Worm (Caenorhabditis elegans) whole organism, young adult: ENCODE measurements around the gene nhr-183.

Experiments
- B0035.1 ChIP-seq: sonication (generic microtip); optimal IDR thresholded peaks from 2 replicates; lab custom pipeline; 2016; ENCODE audit warnings: missing genetic modification characterization, mild to moderate bottlenecking, missing compliant biosample characterization, missing genotype, missing genetic modification reagents
- B0261.1 ChIP-seq: sonication (generic microtip); optimal IDR thresholded peaks from 2 replicates; lab custom pipeline; 2016; ENCODE audit warnings: mild to moderate bottlenecking, missing genetic modification characterization, moderate library complexity, missing compliant biosample characterization
- B0336.3 ChIP-seq: fragments of 200-800 bp; sonication (Bioruptor generic); IDR thresholded peaks from 2 replicates; pipeline ENCODE4 v1.3.6; 2022; ENCODE audit warnings: missing genetic modification characterization, missing compliant biosample characterization
- C17E4.6 ChIP-seq: fragments of 200-800 bp; sonication (Bioruptor generic); IDR thresholded peaks from 2 replicates; pipeline ENCODE4 v1.3.6; 2022; ENCODE audit warnings: missing genetic modification reagents, missing genetic modification characterization, missing compliant biosample characterization
- D2030.7 ChIP-seq: fragments of 200-800 bp; sonication (Bioruptor generic); IDR thresholded peaks from 2 replicates; pipeline ENCODE4 v1.3.6; 2022; ENCODE audit warnings: missing genetic modification reagents, missing genetic modification characterization, missing compliant biosample characterization
- F10E7.11 ChIP-seq: sonication (generic microtip); optimal IDR thresholded peaks from 2 replicates; lab custom pipeline; 2017; ENCODE audit warnings: mild to moderate bottlenecking, missing genetic modification characterization, moderate library complexity, missing compliant biosample characterization
- F22D6.2 ChIP-seq: sonication (generic microtip); optimal IDR thresholded peaks from 2 replicates; lab custom pipeline; 2016; ENCODE audit warnings: mild to moderate bottlenecking, missing genetic modification characterization, missing compliant biosample characterization
- F37B4.10 ChIP-seq: fragments of 200-800 bp; sonication (Bioruptor generic); IDR thresholded peaks from 2 replicates; pipeline ENCODE4 v1.3.6; 2022; ENCODE audit warnings: missing genetic modification characterization, missing compliant biosample characterization
- T07F8.4 ChIP-seq: sonication (generic microtip); optimal IDR thresholded peaks from 2 replicates; lab custom pipeline; 2016; ENCODE audit warnings: mild to moderate bottlenecking, missing genetic modification characterization, moderate library complexity, missing compliant biosample characterization
- Y56A3A.18 ChIP-seq: fragments of 200-800 bp; sonication (Bioruptor generic); IDR thresholded peaks from 2 replicates; pipeline ENCODE4 v1.3.6; 2022; ENCODE audit warnings: missing genetic modification reagents, missing genetic modification characterization, missing compliant biosample characterization
- Y67H2A.10 ChIP-seq: fragments of 200-800 bp; sonication (Bioruptor generic); conservative IDR thresholded peaks from 2 replicates; pipeline ENCODE4 v1.3.6; 2022; ENCODE audit warnings: missing genetic modification reagents, missing genetic modification characterization, missing compliant biosample characterization
- Y95B8A.8 ChIP-seq: fragments of 200-800 bp; sonication (Bioruptor generic); IDR thresholded peaks from 2 replicates; pipeline ENCODE4 v1.3.6; 2022; ENCODE audit warnings: missing genetic modification reagents, missing genetic modification characterization, missing compliant biosample characterization
- ZK185.1 ChIP-seq: sonication (generic microtip); optimal IDR thresholded peaks from 2 replicates; lab custom pipeline; 2016; ENCODE audit warnings: mild to moderate bottlenecking, missing genetic modification characterization, missing compliant biosample characterization; ENCODE audit not compliant: poor library complexity, severe bottlenecking
- akir-1 ChIP-seq: fragments of 200-800 bp; sonication (Bioruptor generic); optimal IDR thresholded peaks from 2 replicates; lab custom pipeline; 2018; ENCODE audit warnings: mild to moderate bottlenecking, missing genetic modification characterization, moderate library complexity, missing compliant biosample characterization
- aptf-3 ChIP-seq: fragments of 200-800 bp; sonication (Bioruptor generic); IDR thresholded peaks from 2 replicates; pipeline ENCODE4 v1.3.6; 2022; ENCODE audit warnings: missing genetic modification characterization, missing compliant biosample characterization
- athp-1 ChIP-seq: sonication (generic microtip); optimal IDR thresholded peaks from 2 replicates; lab custom pipeline; 2017; ENCODE audit warnings: mild to moderate bottlenecking, missing genetic modification characterization, missing compliant biosample characterization
- bed-1 ChIP-seq: fragments of 200-800 bp; sonication (Bioruptor generic); IDR thresholded peaks from 2 replicates; pipeline ENCODE4 v1.3.6; 2022; ENCODE audit warnings: missing genetic modification reagents, missing genetic modification characterization, missing compliant biosample characterization
- bed-2 ChIP-seq: fragments of 200-800 bp; sonication (Bioruptor generic); IDR thresholded peaks from 2 replicates; pipeline ENCODE4 v1.3.6; 2022; ENCODE audit warnings: missing genetic modification reagents, missing genetic modification characterization, missing compliant biosample characterization
- cebp-2 ChIP-seq: fragments of 200-800 bp; sonication (Bioruptor generic); IDR thresholded peaks from 2 replicates; pipeline ENCODE4 v1.3.6; 2022; ENCODE audit warnings: missing genetic modification characterization, missing compliant biosample characterization
- ceh-27 ChIP-seq: fragments of 200-800 bp; sonication (Bioruptor generic); optimal IDR thresholded peaks from 2 replicates; lab custom pipeline; 2018; ENCODE audit warnings: mild to moderate bottlenecking, missing genetic modification characterization, moderate library complexity, missing compliant biosample characterization
- dpl-1 ChIP-seq: fragments of 150-350 bp; optimal IDR thresholded peaks from 2 replicates; lab custom pipeline; 2014; ENCODE audit warnings: missing biosample characterization, missing genetic modification reagents, missing genetic modification characterization
- ekl-4 ChIP-seq: fragments of 200-800 bp; sonication (Bioruptor generic); IDR thresholded peaks from 2 replicates; pipeline ENCODE4 v1.3.6; 2022; ENCODE audit warnings: missing genetic modification reagents, missing genetic modification characterization, missing compliant biosample characterization
- ets-4 ChIP-seq: fragments of 200-800 bp; sonication (Bioruptor generic); optimal IDR thresholded peaks from 2 replicates; lab custom pipeline; 2018; ENCODE audit warnings: mild to moderate bottlenecking, missing genetic modification characterization, missing compliant biosample characterization
- fkh-3 ChIP-seq: sonication (generic microtip); optimal IDR thresholded peaks from 2 replicates; lab custom pipeline; 2016; ENCODE audit warnings: mild to moderate bottlenecking, missing genetic modification characterization, missing compliant biosample characterization
- gei-17 ChIP-seq: fragments of 200-800 bp; sonication (Bioruptor generic); optimal IDR thresholded peaks from 2 replicates; lab custom pipeline; 2018; ENCODE audit warnings: mild to moderate bottlenecking, missing genetic modification characterization, missing compliant biosample characterization
- hlh-12 ChIP-seq: sonication (generic microtip); optimal IDR thresholded peaks from 2 replicates; lab custom pipeline; 2016; ENCODE audit warnings: missing genetic modification characterization, missing compliant biosample characterization
- hmg-1.2 ChIP-seq: fragments of 200-800 bp; sonication (Bioruptor generic); IDR thresholded peaks from 2 replicates; pipeline ENCODE4 v1.3.6; 2022; ENCODE audit warnings: missing genetic modification reagents, missing genetic modification characterization, missing compliant biosample characterization
- hsf-1 ChIP-seq: fragments of 200-800 bp; sonication (Bioruptor generic); IDR thresholded peaks from 2 replicates; pipeline ENCODE4 v1.3.6; 2022; ENCODE audit warnings: missing genetic modification reagents, missing genetic modification characterization, missing compliant biosample characterization
- let-526 ChIP-seq: fragments of 200-800 bp; sonication (Bioruptor generic); IDR thresholded peaks from 2 replicates; pipeline ENCODE4 v1.3.6; 2022; ENCODE audit warnings: missing genetic modification reagents, missing genetic modification characterization, missing compliant biosample characterization
- lin-26 ChIP-seq: fragments of 200-800 bp; sonication (Bioruptor generic); IDR thresholded peaks from 2 replicates; pipeline ENCODE4 v1.3.6; 2022; ENCODE audit warnings: missing genetic modification reagents, missing genetic modification characterization, missing compliant biosample characterization
- lsl-1 ChIP-seq: fragments of 200-800 bp; sonication (Bioruptor generic); optimal IDR thresholded peaks from 2 replicates; lab custom pipeline; 2018; ENCODE audit warnings: mild to moderate bottlenecking, missing genetic modification characterization, moderate library complexity, missing compliant biosample characterization
- lsy-27 ChIP-seq: sonication (generic microtip); optimal IDR thresholded peaks from 2 replicates; lab custom pipeline; 2017; ENCODE audit warnings: missing genetic modification characterization, mild to moderate bottlenecking, missing compliant biosample characterization, antibody characterized with exemption, missing genotype, borderline replicate concordance; ENCODE audit not compliant: insufficient read depth
- madf-6 ChIP-seq: fragments of 200-800 bp; sonication (Bioruptor generic); IDR thresholded peaks from 2 replicates; pipeline ENCODE4 v1.3.6; 2022; ENCODE audit warnings: missing genetic modification reagents, missing genetic modification characterization, missing compliant biosample characterization
- madf-8 ChIP-seq: fragments of 200-800 bp; sonication (Bioruptor generic); conservative IDR thresholded peaks from 2 replicates; pipeline ENCODE4 v1.3.6; 2022; ENCODE audit warnings: missing genetic modification reagents, missing genetic modification characterization, missing compliant biosample characterization
- mes-4 ChIP-seq: sonication (generic microtip); optimal IDR thresholded peaks from 2 replicates; lab custom pipeline; 2016; ENCODE audit warnings: missing genotype, missing genetic modification characterization, missing compliant biosample characterization
- mxl-1 ChIP-seq: sonication (generic microtip); optimal IDR thresholded peaks from 2 replicates; lab custom pipeline; 2016; ENCODE audit warnings: missing genetic modification characterization, missing compliant biosample characterization
- nfya-1 ChIP-seq: sonication (generic microtip); optimal IDR thresholded peaks from 2 replicates; lab custom pipeline; 2017; ENCODE audit warnings: antibody characterized with exemption, missing compliant biosample characterization, missing genetic modification characterization, borderline replicate concordance; ENCODE audit not compliant: insufficient read depth
- nfya-2 ChIP-seq: fragments of 200-800 bp; sonication (Bioruptor generic); IDR thresholded peaks from 2 replicates; pipeline ENCODE4 v1.3.6; 2022; ENCODE audit warnings: missing genetic modification reagents, missing genetic modification characterization, missing compliant biosample characterization
- nhr-179 ChIP-seq: sonication (generic microtip); optimal IDR thresholded peaks from 2 replicates; lab custom pipeline; 2016; ENCODE audit warnings: mild to moderate bottlenecking, missing genetic modification characterization, missing compliant biosample characterization
- nhr-80 ChIP-seq: sonication (generic microtip); optimal IDR thresholded peaks from 2 replicates; lab custom pipeline; 2016; ENCODE audit warnings: missing genetic modification characterization, missing compliant biosample characterization
- nhr-90 ChIP-seq: sonication (generic microtip); optimal IDR thresholded peaks from 2 replicates; lab custom pipeline; 2016; ENCODE audit warnings: missing genotype, mild to moderate bottlenecking, missing genetic modification characterization, missing compliant biosample characterization
- pha-4 ChIP-seq: fragments of 150-350 bp; sonication (generic microtip); optimal IDR thresholded peaks from 2 replicates; lab custom pipeline; 2014; ENCODE audit warnings: missing biosample characterization, missing genetic modification reagents, missing genetic modification characterization
- rcor-1 ChIP-seq: fragments of 200-800 bp; sonication (Bioruptor generic); IDR thresholded peaks from 2 replicates; pipeline ENCODE4 v1.3.6; 2022; ENCODE audit warnings: missing genetic modification reagents, missing genetic modification characterization, missing compliant biosample characterization
- rec-8 ChIP-seq, 2 experiments: sonication (generic microtip); optimal IDR thresholded peaks; 2 replicates each; lab custom pipeline; 2016; ENCODE audit warnings: mild to moderate bottlenecking in 2 of 2, missing genetic modification characterization in 2 of 2, missing genetic modification reagents in 2 of 2, missing genotype in 2 of 2, missing biosample characterization in 1 of 2, missing compliant biosample characterization in 1 of 2, moderate library complexity in 1 of 2
- repo-1 ChIP-seq: sonication (generic microtip); optimal IDR thresholded peaks from 2 replicates; lab custom pipeline; 2017; ENCODE audit warnings: mild to moderate bottlenecking, missing genetic modification characterization, missing compliant biosample characterization
- sdz-38 ChIP-seq: sonication (generic microtip); optimal IDR thresholded peaks from 2 replicates; lab custom pipeline; 2016; ENCODE audit warnings: missing genotype, missing genetic modification characterization, missing compliant biosample characterization
- sea-2 ChIP-seq: fragments of 200-800 bp; sonication (Bioruptor generic); IDR thresholded peaks from 2 replicates; pipeline ENCODE4 v1.3.6; 2022; ENCODE audit warnings: missing genetic modification characterization, missing compliant biosample characterization
- snpc-1.1 ChIP-seq: sonication (generic microtip); optimal IDR thresholded peaks from 2 replicates; lab custom pipeline; 2017; ENCODE audit warnings: missing genetic modification characterization, mild to moderate bottlenecking, missing compliant biosample characterization, antibody characterized with exemption, moderate library complexity, missing genotype, missing genetic modification reagents; ENCODE audit not compliant: insufficient read depth
- somi-1 ChIP-seq: fragments of 200-800 bp; sonication (Bioruptor generic); optimal IDR thresholded peaks from 2 replicates; lab custom pipeline; 2018; ENCODE audit warnings: mild to moderate bottlenecking, missing genetic modification characterization, missing compliant biosample characterization
- tbx-9 ChIP-seq: sonication (generic microtip); optimal IDR thresholded peaks from 2 replicates; lab custom pipeline; 2016; ENCODE audit warnings: borderline replicate concordance, missing genetic modification characterization, inconsistent platforms, missing compliant biosample characterization

Gene nhr-183

ce11 chrV:2250126-2250590, 14.3 kb downstream of the nhr-183 start, which contains the start of gene cyp-33C7 (continued):
- TF ChIP-seq rec-8 (tag; optimal IDR thresholded peaks at IDR 0.05; lab: Kevin White, UChicago), result no peak
- no peak for TF ChIP-seq ZK185.1
- no peak for TF ChIP-seq F10E7.11 (tag; lab: Kevin White, UChicago)
- TF ChIP-seq B0035.1 (tag; lab: Kevin White, UChicago), result no peak
- no peak for TF ChIP-seq lsl-1 (GFP tag; lab: Kevin White, UChicago)
- no peak for TF ChIP-seq ekl-4 (GFP tag; lab: Robert Waterston, UW)
- TF ChIP-seq cebp-2 (GFP tag; lab: Robert Waterston, UW), result no peak
- TF ChIP-seq let-526 (GFP tag; lab: Robert Waterston, UW), result no peak
- peak; percentile 62 for TF ChIP-seq pha-4 (tag; lab: Kevin White, UChicago)
- TF ChIP-seq snpc-1.1 (tag; lab: Kevin White, UChicago), result no peak
- no peak for TF ChIP-seq rcor-1
- no peak for TF ChIP-seq lsy-27 (tag; lab: Kevin White, UChicago)
- TF ChIP-seq bed-1, result no peak
- no peak for TF ChIP-seq nfya-1 (tag; lab: Kevin White, UChicago)
- TF ChIP-seq repo-1 (tag; lab: Kevin White, UChicago), result no peak
- TF ChIP-seq nfya-2, result no peak
- no peak for TF ChIP-seq nhr-179 (tag; lab: Kevin White, UChicago)
- no peak for TF ChIP-seq T07F8.4
- TF ChIP-seq F22D6.2 (tag; lab: Kevin White, UChicago), result no peak
- TF ChIP-seq F37B4.10 (GFP tag; lab: Robert Waterston, UW), result no peak
- TF ChIP-seq madf-8, result no peak
- no peak for TF ChIP-seq mes-4 (tag; lab: Kevin White, UChicago)
- TF ChIP-seq hlh-12 (tag; lab: Kevin White, UChicago), result no peak
- no peak for TF ChIP-seq B0261.1 (tag; lab: Kevin White, UChicago)
- no peak for TF ChIP-seq gei-17 (GFP tag; lab: Kevin White, UChicago)
- TF ChIP-seq hsf-1 (GFP tag; lab: Robert Waterston, UW), result no peak
- TF ChIP-seq nhr-80 (tag; lab: Kevin White, UChicago), result peak; percentile 85
- no peak for TF ChIP-seq C17E4.6 (GFP tag; lab: Robert Waterston, UW)
- TF ChIP-seq nhr-90 (tag; lab: Kevin White, UChicago), result no peak
- no peak for TF ChIP-seq B0336.3 (GFP tag; lab: Robert Waterston, UW)
- TF ChIP-seq aptf-3 (GFP tag; lab: Robert Waterston, UW), result no peak
- no peak for TF ChIP-seq ets-4 (GFP tag; lab: Kevin White, UChicago)
- no peak for TF ChIP-seq lin-26 (GFP tag; lab: Robert Waterston, UW)
- no peak for TF ChIP-seq somi-1 (GFP tag; lab: Kevin White, UChicago)
- no peak for TF ChIP-seq fkh-3
- TF ChIP-seq Y56A3A.18 (GFP tag; lab: Robert Waterston, UW), result no peak
- no peak for TF ChIP-seq sea-2 (GFP tag; lab: Robert Waterston, UW)
- no peak for TF ChIP-seq akir-1
- TF ChIP-seq mxl-1 (tag; lab: Kevin White, UChicago), result no peak
- TF ChIP-seq dpl-1 (GFP tag; lab: Kevin White, UChicago), result no peak
- TF ChIP-seq tbx-9 (tag; lab: Kevin White, UChicago), result no peak
- TF ChIP-seq athp-1, result no peak
- no peak for TF ChIP-seq bed-2
- no peak for TF ChIP-seq Y67H2A.10 (GFP tag; lab: Robert Waterston, UW)
- TF ChIP-seq Y95B8A.8 (GFP tag; lab: Robert Waterston, UW), result no peak
- peak; percentile 18; the same call in 1 of the 2 replicates for TF ChIP-seq hmg-1.2 (GFP tag; lab: Robert Waterston, UW)
- TF ChIP-seq D2030.7, result no peak
- no peak for TF ChIP-seq sdz-38
- TF ChIP-seq ceh-27 (GFP tag; lab: Kevin White, UChicago), result no peak
- no peak for TF ChIP-seq madf-6 (GFP tag; lab: Robert Waterston, UW)
